Worm (Caenorhabditis elegans) whole organism, L1 larva: Measurements from ENCODE around the gene F16H6.4.
A peak's percentile ranks its signal among the peaks of the same experiment; 100 is the strongest.

Experiments
- C04F5.9 ChIP-seq: sonication (generic microtip); optimal IDR thresholded peaks from 2 replicates; lab custom pipeline; 2016; ENCODE audit warnings: missing genetic modification characterization, missing compliant biosample characterization
- F16B12.6 ChIP-seq: fragments of 150-350 bp; optimal IDR thresholded peaks from 2 replicates; lab custom pipeline; 2014; ENCODE audit warnings: missing biosample characterization, missing genetic modification characterization
- aha-1 ChIP-seq: fragments of 150-350 bp; optimal IDR thresholded peaks from 2 replicates; lab custom pipeline; 2014; ENCODE audit warnings: missing biosample characterization, missing genetic modification characterization
- alr-1 ChIP-seq: fragments of 200-800 bp; sonication (Bioruptor generic); optimal IDR thresholded peaks from 2 replicates; lab custom pipeline; 2018; ENCODE audit warnings: borderline replicate concordance, mild to moderate bottlenecking, missing genetic modification characterization, missing compliant biosample characterization
- aly-2 ChIP-seq: fragments of 150-350 bp; optimal IDR thresholded peaks from 2 replicates; lab custom pipeline; 2014; ENCODE audit warnings: missing biosample characterization, missing genetic modification characterization
- ceh-8 ChIP-seq: fragments of 200-800 bp; sonication (Bioruptor generic); optimal IDR thresholded peaks from 2 replicates; lab custom pipeline; 2018; ENCODE audit warnings: mild to moderate bottlenecking, missing genetic modification characterization, moderate library complexity, missing compliant biosample characterization
- ceh-90 ChIP-seq: sonication (generic microtip); optimal IDR thresholded peaks from 2 replicates; lab custom pipeline; 2016; ENCODE audit warnings: missing genetic modification characterization, missing compliant biosample characterization
- dpl-1 ChIP-seq, 3 experiments: fragments of 150-350 bp in 2 of 3; sonication (generic microtip) in 1 of 3; optimal IDR thresholded peaks; 2 replicates each; lab custom pipeline; 2014 to 2017; ENCODE audit warnings: missing biosample characterization in 3 of 3, missing genetic modification characterization in 3 of 3, missing genetic modification reagents in 3 of 3
- efl-1 ChIP-seq, 4 experiments: fragments of 150-350 bp; optimal IDR thresholded peaks in 3 of 4; peaks in 1 of 4; 1 replicate in 1 of 4; 2 replicates in 3 of 4; lab custom pipeline; 2014; ENCODE audit warnings: missing biosample characterization in 2 of 4, missing genetic modification characterization in 2 of 4, missing genetic modification reagents in 2 of 4
- egl-27 ChIP-seq, 2 experiments: fragments of 150-350 bp in 1 of 2; sonication (generic microtip); optimal IDR thresholded peaks; 3 replicates each; lab custom pipeline; 2017 to 2018; ENCODE audit warnings: missing biosample characterization in 2 of 2, missing genetic modification characterization in 2 of 2, missing genetic modification reagents in 2 of 2
- fkh-10 ChIP-seq: sonication (generic microtip); optimal IDR thresholded peaks from 2 replicates; lab custom pipeline; 2017; ENCODE audit warnings: missing biosample characterization, missing genetic modification reagents, missing genetic modification characterization
- fkh-8 ChIP-seq: sonication (generic microtip); optimal IDR thresholded peaks from 2 replicates; lab custom pipeline; 2016; ENCODE audit warnings: mild to moderate bottlenecking, missing genetic modification characterization, missing compliant biosample characterization
- hlh-4 ChIP-seq: sonication (generic microtip); optimal IDR thresholded peaks from 2 replicates; lab custom pipeline; 2016; ENCODE audit warnings: mild to moderate bottlenecking, missing genetic modification characterization, missing compliant biosample characterization
- lin-13 ChIP-seq: fragments of 150-350 bp; optimal IDR thresholded peaks from 2 replicates; lab custom pipeline; 2014; ENCODE audit warnings: missing biosample characterization, missing genetic modification reagents, missing genetic modification characterization
- lin-15B ChIP-seq: fragments of 150-350 bp; sonication (generic microtip); optimal IDR thresholded peaks from 3 replicates; lab custom pipeline; 2014; ENCODE audit warnings: missing biosample characterization, missing genetic modification characterization
- lin-35 ChIP-seq, 2 experiments: fragments of 150-350 bp; optimal IDR thresholded peaks; 2 replicates each; lab custom pipeline; 2014; ENCODE audit warnings: missing biosample characterization in 2 of 2, missing genetic modification characterization in 2 of 2, missing genetic modification reagents in 2 of 2
- lin-39 ChIP-seq: fragments of 150-350 bp; optimal IDR thresholded peaks from 2 replicates; lab custom pipeline; 2014; ENCODE audit warnings: missing biosample characterization, missing genetic modification reagents, missing genetic modification characterization
- mab-9 ChIP-seq: fragments of 200-800 bp; sonication (Bioruptor generic); IDR thresholded peaks from 2 replicates; pipeline ENCODE4 v1.3.6; 2022; ENCODE audit warnings: missing genetic modification reagents, missing genetic modification characterization, missing compliant biosample characterization
- mdl-1 ChIP-seq, 2 experiments: fragments of 150-350 bp; optimal IDR thresholded peaks; 2 replicates each; lab custom pipeline; 2014 to 2017; ENCODE audit warnings: missing biosample characterization in 2 of 2, missing genetic modification characterization in 2 of 2, inconsistent platforms in 1 of 2
- mef-2 ChIP-seq: fragments of 150-350 bp; optimal IDR thresholded peaks from 2 replicates; lab custom pipeline; 2014; ENCODE audit warnings: missing biosample characterization, missing genetic modification characterization
- nhr-20 ChIP-seq: sonication (generic microtip); optimal IDR thresholded peaks from 2 replicates; lab custom pipeline; 2016; ENCODE audit warnings: mild to moderate bottlenecking, missing genetic modification characterization, missing compliant biosample characterization
- nhr-237 ChIP-seq: fragments of 150-350 bp; optimal IDR thresholded peaks from 2 replicates; lab custom pipeline; 2014; ENCODE audit warnings: missing biosample characterization, missing genetic modification characterization
- nhr-71 ChIP-seq: sonication (generic microtip); optimal IDR thresholded peaks from 2 replicates; lab custom pipeline; 2016; ENCODE audit warnings: mild to moderate bottlenecking, missing genetic modification characterization, moderate library complexity, missing compliant biosample characterization
- nhr-85 ChIP-seq: sonication (generic microtip); peaks from one replicate; lab custom pipeline; 2016; ENCODE audit warnings: missing genetic modification characterization, inconsistent platforms, missing compliant biosample characterization
- nhr-90 ChIP-seq: sonication (generic microtip); optimal IDR thresholded peaks from 2 replicates; lab custom pipeline; 2016; ENCODE audit warnings: mild to moderate bottlenecking, missing genetic modification characterization, missing compliant biosample characterization; ENCODE audit not compliant: poor library complexity
- pqm-1 ChIP-seq: sonication (generic microtip); optimal IDR thresholded peaks from 3 replicates; lab custom pipeline; 2017; ENCODE audit warnings: missing biosample characterization, missing genetic modification characterization
- snu-23 ChIP-seq: sonication (generic microtip); optimal IDR thresholded peaks from 2 replicates; lab custom pipeline; 2016; ENCODE audit warnings: missing genetic modification characterization, missing compliant biosample characterization
- sox-4 ChIP-seq: sonication (generic microtip); optimal IDR thresholded peaks from 2 replicates; lab custom pipeline; 2016; ENCODE audit warnings: missing genetic modification characterization, missing compliant biosample characterization
- sup-37 ChIP-seq: fragments of 200-800 bp; sonication (Bioruptor generic); optimal IDR thresholded peaks from 2 replicates; lab custom pipeline; 2018; ENCODE audit warnings: mild to moderate bottlenecking, missing genetic modification characterization, missing compliant biosample characterization
- swsn-7 ChIP-seq: sonication (generic microtip); optimal IDR thresholded peaks from 2 replicates; lab custom pipeline; 2016; ENCODE audit warnings: missing genetic modification characterization, missing compliant biosample characterization
- unc-130 ChIP-seq: fragments of 150-350 bp; optimal IDR thresholded peaks from 2 replicates; lab custom pipeline; 2017; ENCODE audit warnings: missing biosample characterization, missing genetic modification characterization, inconsistent platforms
- unc-30 ChIP-seq: sonication (generic microtip); optimal IDR thresholded peaks from 2 replicates; lab custom pipeline; 2017; ENCODE audit warnings: missing biosample characterization, missing genetic modification characterization
- unc-86 ChIP-seq: sonication (generic microtip); optimal IDR thresholded peaks from 2 replicates; lab custom pipeline; 2016; ENCODE audit warnings: missing genetic modification characterization, missing compliant biosample characterization
- unc-98 ChIP-seq: fragments of 200-800 bp; sonication (Bioruptor generic); IDR thresholded peaks from 2 replicates; pipeline ENCODE4 v1.3.6; 2022; ENCODE audit warnings: missing genetic modification characterization, missing compliant biosample characterization
- xbp-1 ChIP-seq: sonication (generic microtip); optimal IDR thresholded peaks from 2 replicates; lab custom pipeline; 2016; ENCODE audit warnings: missing genetic modification characterization, missing compliant biosample characterization
- zip-4 ChIP-seq: fragments of 200-800 bp; sonication (Bioruptor generic); optimal IDR thresholded peaks from 2 replicates; lab custom pipeline; 2018; ENCODE audit warnings: mild to moderate bottlenecking, missing genetic modification characterization, moderate library complexity, missing compliant biosample characterization
- ztf-11 ChIP-seq, 2 experiments: sonication (generic microtip); optimal IDR thresholded peaks; 2 replicates each; lab custom pipeline; 2016 to 2017; ENCODE audit warnings: missing genetic modification characterization in 2 of 2, missing biosample characterization in 1 of 2, missing compliant biosample characterization in 1 of 2
- ztf-4 ChIP-seq: fragments of 150-350 bp; optimal IDR thresholded peaks from 2 replicates; lab custom pipeline; 2014; ENCODE audit warnings: missing biosample characterization, missing genetic modification characterization

The F16H6.4 gene

ce11 chrV:18164758-18165157, 33.8 kb upstream of the F16H6.4 start, which contains the start of gene C14A6.5:
C14A6.5 (minus strand) TSS chrV:18164858.
- no peak for TF ChIP-seq lin-13
- TF ChIP-seq lin-15B (tag; lab: Kevin White, UChicago): no peak
- no peak for TF ChIP-seq mef-2 (tag; lab: Kevin White, UChicago)
- TF ChIP-seq hlh-4 (tag; lab: Kevin White, UChicago): no peak
- TF ChIP-seq ceh-8 (GFP tag; lab: Kevin White, UChicago): no peak
- TF ChIP-seq F16B12.6: no peak
- TF ChIP-seq xbp-1 (tag; lab: Kevin White, UChicago): no peak
- TF ChIP-seq alr-1 (tag; lab: Kevin White, UChicago): no peak

ce11 chrV:18167161-18167560, 31.4 kb upstream of the F16H6.4 start, which contains the start of gene C14A6.6:
C14A6.6 (minus strand) TSS chrV:18167261.
- TF ChIP-seq nhr-237 (tag; lab: Kevin White, UChicago): no peak
- no peak for TF ChIP-seq mab-9 (GFP tag; lab: Robert Waterston, UW)
- no peak for TF ChIP-seq xbp-1 (tag; lab: Kevin White, UChicago)
- TF ChIP-seq nhr-90: no peak
- TF ChIP-seq fkh-10 (GFP tag; lab: Kevin White, UChicago): no peak
- TF ChIP-seq lin-35 (GFP tag; optimal IDR thresholded peaks at IDR 0.05; lab: Kevin White, UChicago): no peak
- TF ChIP-seq zip-4 (GFP tag; lab: Kevin White, UChicago): no peak
- TF ChIP-seq mdl-1 (tag; optimal IDR thresholded peaks at IDR 0.05; lab: Kevin White, UChicago): no peak

ce11 chrV:18168266-18168665, 30.3 kb upstream of the F16H6.4 start, which contains the start of gene C14A6.7:
C14A6.7 (minus strand) TSS chrV:18168366.
- TF ChIP-seq unc-30 (tag; lab: Kevin White, UChicago) (no peak), ztf-4 (tag; lab: Kevin White, UChicago) (no peak), unc-130 (tag; lab: Kevin White, UChicago) (no peak), dpl-1 (GFP tag; optimal IDR thresholded peaks at IDR 0.05; lab: Kevin White, UChicago) (no peak), sox-4 (tag; lab: Kevin White, UChicago) (no peak), nhr-85 (tag; lab: Kevin White, UChicago) (no peak), aha-1 (no peak), swsn-7 (tag; lab: Kevin White, UChicago) (no peak), nhr-71 (tag; lab: Kevin White, UChicago) (no peak), unc-86 (tag; lab: Kevin White, UChicago) (no peak), egl-27 (tag; optimal IDR thresholded peaks at IDR 0.05; lab: Kevin White, UChicago) (no peak), nhr-20 (tag; lab: Kevin White, UChicago) (no peak), pqm-1 (tag; lab: Kevin White, UChicago) (no peak), ceh-90 (tag; lab: Kevin White, UChicago) (no peak), snu-23 (GFP tag; lab: Kevin White, UChicago) (no peak)
- TF ChIP-seq, all 84 proteins: peak for 0

- no peak for TF ChIP-seq efl-1 (optimal IDR thresholded peaks at IDR 0.05; lab: Kevin White, UChicago)
- peak in 1 of 2 experiments; percentile 34 for TF ChIP-seq efl-1 (GFP tag; optimal IDR thresholded peaks at IDR 0.05 in 1 of 2; lab: Kevin White, UChicago)
- TF ChIP-seq sox-4 (tag; lab: Kevin White, UChicago): no peak
- no peak for TF ChIP-seq unc-98
These were observed 27.0 kb upstream of the F16H6.4 start, which contains the start of gene C14A6.8 for ce11 chrV:18171568-18171967. C14A6.8 (minus strand) TSS chrV:18171668.

ce11 chrV:18178659-18179058, 19.9 kb upstream of the F16H6.4 start, which contains the start of gene C31G12.4:
C31G12.4 (minus strand) TSS chrV:18178759.
- TF ChIP-seq pqm-1 (tag; lab: Kevin White, UChicago): no peak
- no peak for TF ChIP-seq aly-2 (tag; lab: Kevin White, UChicago)
- TF ChIP-seq xbp-1 (tag; lab: Kevin White, UChicago): no peak
- TF ChIP-seq nhr-20 (tag; lab: Kevin White, UChicago): no peak
- TF ChIP-seq lin-39 (tag; lab: Kevin White, UChicago): no peak
- TF ChIP-seq unc-86 (tag; lab: Kevin White, UChicago): no peak
- no peak for TF ChIP-seq nhr-71 (tag; lab: Kevin White, UChicago)
- TF ChIP-seq unc-30 (tag; lab: Kevin White, UChicago): no peak
- TF ChIP-seq sox-4 (tag; lab: Kevin White, UChicago): no peak
- TF ChIP-seq F16B12.6: no peak
- no peak for TF ChIP-seq ztf-11 (tag; optimal IDR thresholded peaks at IDR 0.05; lab: Kevin White, UChicago)
- no peak for TF ChIP-seq fkh-10 (GFP tag; lab: Kevin White, UChicago)
- no peak for TF ChIP-seq fkh-8 (tag; lab: Kevin White, UChicago)
- no peak for TF ChIP-seq aha-1
- no peak for TF ChIP-seq C04F5.9
- no peak for TF ChIP-seq sup-37
- TF ChIP-seq, all 84 proteins: peak for 0
